Worm (Caenorhabditis elegans): ENCODE measurements around the gene acr-18.
"Not testable (repeated sequence)": the region's sequence is repeated elsewhere in the genome, so short reads cannot be mapped to it uniquely, and the experiment has no call there.

ce11 chrV:15599762-15600161 lies 40.8 kb upstream of the acr-18 start, which contains the start of gene B0391.14:
- not testable (repeated sequence) for TF ChIP-seq aly-1 (tag; optimal IDR thresholded peaks at IDR 0.05); ama-1 (optimal IDR thresholded peaks at IDR 0.05); pes-1 (GFP tag; IDR thresholded peaks at IDR 0.05); flt-1 (GFP tag; IDR thresholded peaks at IDR 0.05); hnd-1 (tag; optimal IDR thresholded peaks at IDR 0.05); B0310.2 (tag; optimal IDR thresholded peaks at IDR 0.05)

All from whole organism, early embryonic.